Worm (Caenorhabditis elegans): ENCODE results near the gene B0238.15.
A peak's percentile ranks its signal among the peaks of the same experiment; 100 is the strongest.

The B0238.15 gene

ce11 chrV:5272034-5272433, 32.0 kb downstream of the B0238.15 start:
- TF ChIP-seq unc-120 (tag; optimal IDR thresholded peaks at IDR 0.05; ENCODE audit: poor library complexity, severe bottlenecking), result no peak
- TF ChIP-seq ceh-43 (GFP tag; optimal IDR thresholded peaks at IDR 0.05), result no peak
- TF ChIP-seq bed-3 (GFP tag; optimal IDR thresholded peaks at IDR 0.05), result no peak
- TF ChIP-seq sptf-1 (tag; optimal IDR thresholded peaks at IDR 0.05), result no peak
- no peak for TF ChIP-seq tbx-8 (GFP tag; optimal IDR thresholded peaks at IDR 0.05)
- no peak for TF ChIP-seq cnd-1 (tag; optimal IDR thresholded peaks at IDR 0.05)
- TF ChIP-seq ceh-39 (tag; optimal IDR thresholded peaks at IDR 0.05), result no peak
- no peak for TF ChIP-seq drap-1 (GFP tag; optimal IDR thresholded peaks at IDR 0.05)
- no peak for TF ChIP-seq nhr-2 (tag; optimal IDR thresholded peaks at IDR 0.05)
- TF ChIP-seq unc-62 (GFP tag; optimal IDR thresholded peaks at IDR 0.05), result no peak
- TF ChIP-seq nhr-237 (tag; optimal IDR thresholded peaks at IDR 0.05), result no peak
- no peak for TF ChIP-seq flh-1 (GFP tag; optimal IDR thresholded peaks at IDR 0.05)
- no peak for TF ChIP-seq nhr-12 (tag; optimal IDR thresholded peaks at IDR 0.05)
- no peak for TF ChIP-seq zip-8 (tag; optimal IDR thresholded peaks at IDR 0.05)
- TF ChIP-seq unc-39 (tag; optimal IDR thresholded peaks at IDR 0.05), result no peak
- no peak for TF ChIP-seq mls-2 (tag; optimal IDR thresholded peaks at IDR 0.05)
- no peak for TF ChIP-seq M03D4.4 (tag; optimal IDR thresholded peaks at IDR 0.05)
- no peak for TF ChIP-seq ceh-83 (GFP tag; optimal IDR thresholded peaks at IDR 0.05)
- TF ChIP-seq elt-3 (tag; optimal IDR thresholded peaks at IDR 0.05), result no peak

ce11 chrV:5272619-5273074, 32.6 kb downstream of the B0238.15 start:
- TF ChIP-seq elt-3 (tag; optimal IDR thresholded peaks at IDR 0.05) (peak; percentile 16), hlh-1 (tag; optimal IDR thresholded peaks at IDR 0.05) (peak; percentile 63), unc-120 (tag; optimal IDR thresholded peaks at IDR 0.05; ENCODE audit: poor library complexity, severe bottlenecking) (peak; percentile 71), unc-62 (GFP tag; optimal IDR thresholded peaks at IDR 0.05) (peak; percentile 66), ceh-43 (GFP tag; optimal IDR thresholded peaks at IDR 0.05) (no peak), ces-1 (GFP tag; optimal IDR thresholded peaks at IDR 0.05) (no peak), sptf-1 (tag; optimal IDR thresholded peaks at IDR 0.05) (no peak)

ce11 chrV:5273241-5273640, 33.2 kb downstream of the B0238.15 start:
- no peak for TF ChIP-seq lsy-2 (tag; optimal IDR thresholded peaks at IDR 0.05)
- no peak for TF ChIP-seq nhr-2 (tag; optimal IDR thresholded peaks at IDR 0.05)
- TF ChIP-seq elt-3 (tag; optimal IDR thresholded peaks at IDR 0.05), result no peak
- no peak for TF ChIP-seq pha-4 (tag; optimal IDR thresholded peaks at IDR 0.05)
- no peak for TF ChIP-seq sptf-1 (tag; optimal IDR thresholded peaks at IDR 0.05)

ce11 chrV:5273770-5274169, 33.8 kb downstream of the B0238.15 start, which contains the start of gene natc-2:
Gene natc-2 (plus strand): TSS chrV:5274070.
- no peak for TF ChIP-seq elt-3 (tag; optimal IDR thresholded peaks at IDR 0.05)
- TF ChIP-seq mls-2 (tag; optimal IDR thresholded peaks at IDR 0.05), result no peak
- no peak for TF ChIP-seq ceh-43 (GFP tag; optimal IDR thresholded peaks at IDR 0.05)

DNA sequence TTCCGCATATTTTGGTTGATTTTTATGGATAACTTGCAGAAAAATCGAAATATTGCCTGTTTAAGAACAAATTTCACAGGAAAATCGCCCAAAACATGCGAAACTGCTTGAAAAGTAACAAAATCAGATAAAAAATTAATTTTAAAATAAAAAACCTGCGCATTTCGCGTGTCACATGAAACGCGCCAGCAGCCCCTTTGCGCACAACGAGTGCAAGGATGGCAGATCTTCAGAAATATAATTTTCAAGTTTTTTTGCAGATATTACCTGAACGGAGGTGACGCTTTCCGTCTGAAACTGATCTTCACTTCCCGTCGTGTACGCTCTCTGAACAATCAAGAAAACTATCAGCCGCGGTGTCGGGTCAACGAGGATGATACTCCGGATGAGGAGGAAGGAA, 35.0 kb downstream of the B0238.15 start:
- TF ChIP-seq mls-2 (tag; optimal IDR thresholded peaks at IDR 0.05) (no peak), sptf-1 (tag; optimal IDR thresholded peaks at IDR 0.05) (peak; percentile 11), blmp-1 (tag; optimal IDR thresholded peaks at IDR 0.05) (no peak), ceh-39 (tag; optimal IDR thresholded peaks at IDR 0.05) (no peak), M03D4.4 (tag; optimal IDR thresholded peaks at IDR 0.05) (peak; percentile 37), unc-120 (tag; optimal IDR thresholded peaks at IDR 0.05; ENCODE audit: poor library complexity, severe bottlenecking) (no peak), nhr-237 (tag; optimal IDR thresholded peaks at IDR 0.05) (no peak), lsy-2 (tag; optimal IDR thresholded peaks at IDR 0.05) (peak; percentile 6), mep-1 (tag; optimal IDR thresholded peaks at IDR 0.05) (no peak), bed-3 (GFP tag; optimal IDR thresholded peaks at IDR 0.05) (peak; percentile 8), lin-13 (tag; optimal IDR thresholded peaks at IDR 0.05) (peak; percentile 40), ces-1 (GFP tag; optimal IDR thresholded peaks at IDR 0.05) (peak; percentile 23)

DNA sequence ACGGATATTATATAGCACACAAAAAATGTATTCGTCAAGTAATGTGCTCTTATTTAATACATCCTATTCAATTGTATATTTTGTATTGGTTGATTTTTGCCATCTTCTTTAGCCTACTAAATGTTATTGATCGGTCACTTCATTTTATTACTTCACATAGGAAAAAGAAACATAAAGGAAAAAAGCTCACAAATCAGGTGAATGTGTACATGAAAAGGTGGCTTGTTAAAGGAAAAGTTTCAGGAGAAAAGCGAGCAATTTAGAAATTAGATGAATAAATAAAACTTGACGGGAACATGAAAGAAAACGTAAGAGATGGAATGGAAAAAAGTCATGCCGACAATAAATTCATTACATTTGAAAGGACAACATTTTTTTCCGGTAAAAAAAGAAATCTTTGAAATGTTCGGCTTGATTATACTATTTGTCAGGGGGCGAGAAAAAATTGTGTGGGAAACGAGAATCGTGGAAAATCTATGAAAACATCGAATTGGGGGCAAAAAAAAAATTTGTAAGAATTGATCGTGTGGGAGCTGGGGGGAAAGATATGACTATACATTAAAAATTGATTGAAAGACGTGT, 35.5 kb downstream of the B0238.15 start:
- TF ChIP-seq M03D4.4 (tag; optimal IDR thresholded peaks at IDR 0.05), result peak; percentile 26
- TF ChIP-seq lin-13 (tag; optimal IDR thresholded peaks at IDR 0.05), result no peak

ce11 chrV:5278001-5278400, 38.0 kb downstream of the B0238.15 start, which contains the start of gene B0238.9:
Gene B0238.9 (minus strand): TSS chrV:5278101.
- no peak for TF ChIP-seq mls-2 (tag; optimal IDR thresholded peaks at IDR 0.05)
